Worm (Caenorhabditis elegans) whole organism, L1 larva: ENCODE measurements around the gene npr-20.

Experiments
- hlh-17 ChIP-seq: fragments of 200-800 bp; sonication (Bioruptor generic); optimal IDR thresholded peaks from 2 replicates; lab custom pipeline; 2018; ENCODE audit warnings: missing genetic modification characterization, mild to moderate bottlenecking, missing compliant biosample characterization, moderate library complexity, borderline replicate concordance
- zag-1 ChIP-seq: fragments of 150-350 bp; optimal IDR thresholded peaks from 2 replicates; lab custom pipeline; 2014; ENCODE audit warnings: missing biosample characterization, missing genetic modification characterization

- TF ChIP-seq hlh-17 = no peak
- TF ChIP-seq zag-1 = no peak
Observed at ce11 chrII:8896541-8896940, 31.6 kb upstream of the npr-20 start, which contains the start of gene lat-1.
